Fruit fly (Drosophila melanogaster) whole organism, embryonic: ENCODE data around the gene CG14082.
A peak's percentile ranks its signal among the peaks of the same experiment; 100 is the strongest.

Experiments used
- Antp ChIP-seq: fragments of 200-800 bp; sonication (Bioruptor generic); optimal IDR thresholded peaks from 3 replicates; lab custom pipeline; 2016; ENCODE audit warnings: missing biosample characterization, missing genetic modification characterization
- Asciz ChIP-seq: fragments of 200-800 bp; sonication (Bioruptor generic); optimal IDR thresholded peaks from 2 replicates; lab custom pipeline; 2017; ENCODE audit warnings: missing biosample characterization, mild to moderate bottlenecking, missing genetic modification characterization, missing genetic modification reagents
- C15 ChIP-seq: fragments of 200-800 bp; sonication (Bioruptor generic); IDR thresholded peaks from 3 replicates; pipeline ENCODE4 v1.3.6; 2022; ENCODE audit warnings: missing biosample characterization, missing genetic modification characterization
- CG10274 ChIP-seq: fragments of 200-800 bp; sonication (Bioruptor generic); optimal IDR thresholded peaks from 3 replicates; lab custom pipeline; 2017; ENCODE audit warnings: missing biosample characterization, mild to moderate bottlenecking, missing genetic modification characterization
- CG10543 ChIP-seq: fragments of 200-800 bp; sonication (Bioruptor generic); optimal IDR thresholded peaks from 3 replicates; lab custom pipeline; 2017; ENCODE audit warnings: missing biosample characterization, mild to moderate bottlenecking, missing genetic modification characterization, moderate library complexity
- CG11093 ChIP-seq: fragments of 200-800 bp; sonication (Bioruptor generic); IDR thresholded peaks from 3 replicates; pipeline ENCODE4 v1.3.6; 2022; ENCODE audit warnings: missing biosample characterization, missing genetic modification characterization
- CG12219 ChIP-seq: fragments of 200-800 bp; sonication (Bioruptor generic); optimal IDR thresholded peaks from 3 replicates; lab custom pipeline; 2018; ENCODE audit warnings: missing biosample characterization, mild to moderate bottlenecking, missing genetic modification characterization
- CG17359 ChIP-seq: fragments of 200-800 bp; sonication (Bioruptor generic); optimal IDR thresholded peaks from 3 replicates; lab custom pipeline; 2018; ENCODE audit warnings: missing biosample characterization, mild to moderate bottlenecking, missing genetic modification characterization, moderate library complexity
- CG2199 ChIP-seq: fragments of 200-800 bp; sonication (Bioruptor generic); IDR thresholded peaks from 3 replicates; pipeline ENCODE4 v1.3.6; 2022; ENCODE audit warnings: missing biosample characterization, missing genetic modification characterization
- CG3065 ChIP-seq: fragments of 200-800 bp; sonication (Bioruptor generic); optimal IDR thresholded peaks from 2 replicates; lab custom pipeline; 2016; ENCODE audit warnings: missing biosample characterization, missing genetic modification characterization
- CG32772 ChIP-seq: fragments of 200-800 bp; sonication (Bioruptor generic); IDR thresholded peaks from 2 replicates; pipeline ENCODE4 v1.3.6; 2022; ENCODE audit warnings: missing biosample characterization, missing genetic modification characterization
- CG3281 ChIP-seq: fragments of 200-800 bp; sonication (Bioruptor generic); optimal IDR thresholded peaks from 3 replicates; lab custom pipeline; 2017; ENCODE audit warnings: missing biosample characterization, mild to moderate bottlenecking, missing genetic modification characterization
- CG34376 ChIP-seq: fragments of 200-800 bp; sonication (Bioruptor generic); optimal IDR thresholded peaks from 2 replicates; lab custom pipeline; 2018; ENCODE audit warnings: missing biosample characterization, mild to moderate bottlenecking, missing genetic modification characterization
- CG42726 ChIP-seq: fragments of 200-800 bp; sonication (Bioruptor generic); IDR thresholded peaks from 2 replicates; pipeline ENCODE4 v1.3.6; 2022; ENCODE audit warnings: missing biosample characterization, missing genetic modification characterization; ENCODE audit not compliant: partially characterized antibody
- CG4854 ChIP-seq: fragments of 200-800 bp; sonication (Bioruptor generic); optimal IDR thresholded peaks from 2 replicates; lab custom pipeline; 2016; ENCODE audit warnings: missing biosample characterization, missing genetic modification characterization, inconsistent platforms
- CG7271 ChIP-seq: fragments of 200-800 bp; sonication (Bioruptor generic); optimal IDR thresholded peaks from 2 replicates; lab custom pipeline; 2018; ENCODE audit warnings: missing biosample characterization, mild to moderate bottlenecking, missing genetic modification characterization, moderate library complexity
- CG7745 ChIP-seq: fragments of 200-800 bp; sonication (Bioruptor generic); optimal IDR thresholded peaks from 2 replicates; lab custom pipeline; 2018; ENCODE audit warnings: missing biosample characterization, mild to moderate bottlenecking, missing genetic modification characterization, moderate library complexity
- CG7786 ChIP-seq: fragments of 200-800 bp; sonication (Bioruptor generic); optimal IDR thresholded peaks from 2 replicates; lab custom pipeline; 2016; ENCODE audit warnings: missing biosample characterization, missing genetic modification characterization
- CG7963 ChIP-seq: fragments of 200-800 bp; sonication (Bioruptor generic); IDR thresholded peaks from 3 replicates; pipeline ENCODE4 v1.3.6; 2022; ENCODE audit warnings: missing biosample characterization, missing genetic modification characterization; ENCODE audit not compliant: partially characterized antibody
- HLH54F ChIP-seq: fragments of 200-800 bp; sonication (Bioruptor generic); optimal IDR thresholded peaks from 3 replicates; lab custom pipeline; 2016; ENCODE audit warnings: missing biosample characterization, missing genetic modification characterization
- Hey ChIP-seq: fragments of 200-800 bp; sonication (Bioruptor generic); optimal IDR thresholded peaks from 3 replicates; lab custom pipeline; 2018; ENCODE audit warnings: missing biosample characterization, mild to moderate bottlenecking, missing genetic modification characterization
- Hr78 ChIP-seq, 2 experiments: fragments of 200-800 bp in 1 of 2; fragments of >200 bp in 1 of 2; sonication (Bioruptor generic) in 1 of 2; optimal IDR thresholded peaks; 2 replicates each; lab custom pipeline; 2017 to 2019; ENCODE audit warnings: missing biosample characterization in 2 of 2, missing genetic modification characterization in 2 of 2, mild to moderate bottlenecking in 1 of 2, moderate library complexity in 1 of 2
- Jarid2 ChIP-seq: fragments of 200-800 bp; sonication (Bioruptor generic); optimal IDR thresholded peaks from 3 replicates; lab custom pipeline; 2017; ENCODE audit warnings: mild to moderate bottlenecking, missing biosample characterization, missing genetic modification reagents, missing genetic modification characterization
- Med ChIP-seq: fragments of 200-800 bp; sonication (Bioruptor generic); peaks from one replicate; lab custom pipeline; 2016; ENCODE audit warnings: missing biosample characterization, missing genetic modification characterization, mild to moderate bottlenecking, inconsistent platforms, moderate library complexity
- Nf-YA ChIP-seq: fragments of 200-800 bp; sonication (Bioruptor generic); IDR thresholded peaks from 2 replicates; pipeline ENCODE4 v1.3.6; 2022; ENCODE audit warnings: missing biosample characterization, missing genetic modification characterization
- Opbp ChIP-seq: fragments of 200-800 bp; sonication (Bioruptor generic); IDR thresholded peaks from 3 replicates; pipeline ENCODE4 v1.3.6; 2022; ENCODE audit warnings: missing biosample characterization, missing genetic modification characterization; ENCODE audit not compliant: partially characterized antibody
- Taf1 ChIP-seq: fragments of 200-800 bp; sonication (Bioruptor generic); IDR thresholded peaks from 2 replicates; pipeline ENCODE4 v1.3.6; 2022; ENCODE audit warnings: missing biosample characterization, missing genetic modification characterization
- ap ChIP-seq: fragments of 200-800 bp; sonication (Bioruptor generic); IDR thresholded peaks from 2 replicates; pipeline ENCODE4 v1.3.6; 2022; ENCODE audit warnings: missing biosample characterization, missing genetic modification characterization
- ase ChIP-seq: fragments of 200-800 bp; sonication (Bioruptor generic); IDR thresholded peaks from 3 replicates; pipeline ENCODE4 v1.3.6; 2022; ENCODE audit warnings: missing biosample characterization, missing genetic modification characterization
- bbx ChIP-seq: fragments of 200-800 bp; sonication (Bioruptor generic); IDR thresholded peaks from 2 replicates; pipeline ENCODE4 v1.3.6; 2022; ENCODE audit warnings: missing biosample characterization, missing genetic modification characterization; ENCODE audit not compliant: partially characterized antibody
- cato ChIP-seq: fragments of 200-800 bp; sonication (Bioruptor generic); optimal IDR thresholded peaks from 2 replicates; lab custom pipeline; 2016; ENCODE audit warnings: missing biosample characterization, missing genetic modification characterization, borderline replicate concordance
- chm ChIP-seq: fragments of 200-800 bp; sonication (Bioruptor generic); IDR thresholded peaks from 2 replicates; pipeline ENCODE4 v1.3.6; 2022; ENCODE audit warnings: missing biosample characterization, missing genetic modification characterization
- ci ChIP-seq: fragments of 200-800 bp; sonication (Bioruptor generic); IDR thresholded peaks from 3 replicates; pipeline ENCODE4 v1.3.6; 2022; ENCODE audit warnings: missing biosample characterization, missing genetic modification characterization
- cwo ChIP-seq: fragments of 200-800 bp; sonication (Bioruptor generic); optimal IDR thresholded peaks from 3 replicates; lab custom pipeline; 2017; ENCODE audit warnings: missing biosample characterization, missing genetic modification characterization, mild to moderate bottlenecking, moderate library complexity, missing genetic modification reagents
- dm ChIP-seq: fragments of 200-800 bp; sonication (Bioruptor generic); optimal IDR thresholded peaks from 3 replicates; lab custom pipeline; 2016; ENCODE audit warnings: missing biosample characterization, missing genetic modification characterization
- exex ChIP-seq: fragments of 200-800 bp; sonication (Bioruptor generic); optimal IDR thresholded peaks from 4 replicates; lab custom pipeline; 2018; ENCODE audit warnings: missing biosample characterization, mild to moderate bottlenecking, missing genetic modification characterization, moderate library complexity
- grau ChIP-seq: fragments of 200-800 bp; optimal IDR thresholded peaks from 3 replicates; lab custom pipeline; 2019; ENCODE audit warnings: missing biosample characterization, mild to moderate bottlenecking, missing genetic modification characterization, moderate library complexity
- grn ChIP-seq: fragments of 200-800 bp; sonication (Bioruptor generic); optimal IDR thresholded peaks from 3 replicates; lab custom pipeline; 2017; ENCODE audit warnings: missing biosample characterization, missing genetic modification characterization
- gsb ChIP-seq: fragments of 200-800 bp; sonication (Bioruptor generic); IDR thresholded peaks from 2 replicates; pipeline ENCODE4 v1.3.6; 2022; ENCODE audit warnings: missing biosample characterization, missing genetic modification characterization
- pan ChIP-seq, 4 experiments: fragments of >200 bp in 3 of 4; fragments of 200-800 bp in 1 of 4; sonication (Bioruptor generic) in 1 of 4; optimal IDR thresholded peaks in 3 of 4; IDR thresholded peaks in 1 of 4; 2 replicates each; pipeline versions ENCODE4 v1.3.6 to Lab custom; 2017 to 2022; ENCODE audit warnings: missing biosample characterization in 2 of 4, missing genetic modification characterization in 2 of 4, mixed read lengths in 1 of 4
- pum ChIP-seq: fragments of 200-800 bp; sonication (Bioruptor generic); optimal IDR thresholded peaks from 2 replicates; lab custom pipeline; 2016; ENCODE audit warnings: missing biosample characterization, missing genetic modification characterization
- sd ChIP-seq: fragments of 200-800 bp; sonication (Bioruptor generic); optimal IDR thresholded peaks from 3 replicates; lab custom pipeline; 2018; ENCODE audit warnings: missing biosample characterization, mild to moderate bottlenecking, missing genetic modification characterization, moderate library complexity
- slp2 ChIP-seq: fragments of 200-800 bp; sonication (Bioruptor generic); optimal IDR thresholded peaks from 2 replicates; lab custom pipeline; 2016; ENCODE audit warnings: missing biosample characterization, missing genetic modification characterization
- sqz ChIP-seq: fragments of 200-800 bp; sonication (Bioruptor generic); optimal IDR thresholded peaks from 3 replicates; lab custom pipeline; 2018; ENCODE audit warnings: missing biosample characterization, mild to moderate bottlenecking, missing genetic modification characterization
- sug ChIP-seq: fragments of 200-800 bp; optimal IDR thresholded peaks from 2 replicates; lab custom pipeline; 2019; ENCODE audit warnings: missing biosample characterization, mild to moderate bottlenecking, missing genetic modification characterization, moderate library complexity
- tio ChIP-seq: fragments of 200-800 bp; sonication (Bioruptor generic); optimal IDR thresholded peaks from 2 replicates; lab custom pipeline; 2017; ENCODE audit warnings: missing biosample characterization, missing genetic modification characterization, inconsistent platforms
- unc-4 ChIP-seq: fragments of 200-800 bp; sonication (Bioruptor generic); IDR thresholded peaks from 2 replicates; pipeline ENCODE4 v1.3.6; 2022; ENCODE audit warnings: missing biosample characterization, missing genetic modification characterization; ENCODE audit not compliant: partially characterized antibody
- zfh1 ChIP-seq: fragments of 200-800 bp; sonication (Bioruptor generic); IDR thresholded peaks from 3 replicates; pipeline ENCODE4 v1.3.6; 2022; ENCODE audit warnings: missing biosample characterization, missing genetic modification characterization

Gene CG14082

dm6 chr3L:19158343-19158742 is 19.6 kb upstream of the CG14082 start (continued):
- TF ChIP-seq CG7271 (tag; lab: Kevin White, UChicago), result no peak
- no peak for TF ChIP-seq unc-4 (GFP tag; lab: Robert Waterston, UW)
- no peak for TF ChIP-seq cato
- TF ChIP-seq Taf1 (GFP tag; lab: Robert Waterston, UW), result no peak
- 0 out of 3 replicates have a peak, but pooled peaks have one; percentile 4 for TF ChIP-seq zfh1 (GFP tag; lab: Robert Waterston, UW)
- TF ChIP-seq grau, result peak; percentile 51
- TF ChIP-seq CG7963 (GFP tag; lab: Robert Waterston, UW), result no peak
- peak; percentile 74 for TF ChIP-seq Hey (tag; lab: Kevin White, UChicago)
- TF ChIP-seq slp2 (GFP tag; lab: Kevin White, UChicago), result no peak
- TF ChIP-seq C15 (GFP tag; lab: Robert Waterston, UW), result no peak
- TF ChIP-seq Jarid2 (GFP tag; lab: Kevin White, UChicago), result no peak
- no peak for TF ChIP-seq CG3065 (GFP tag; lab: Kevin White, UChicago)
- TF ChIP-seq, all 482 proteins: peak for 21

- TF ChIP-seq cwo (peak; percentile 26), chm (GFP tag; lab: Robert Waterston, UW) (no peak), ase (GFP tag; lab: Robert Waterston, UW) (no peak), sug (peak; percentile 78), CG34376 (GFP tag; lab: Kevin White, UChicago) (peak; percentile 89), Hr78 (GFP tag; optimal IDR thresholded peaks at IDR 0.05; lab: Kevin White, UChicago) (peak in 1 of 2 experiments; percentile 77), grn (peak; percentile 8), Asciz (no peak), pum (no peak), CG10543 (peak; percentile 4), Med (GFP tag; lab: Kevin White, UChicago) (peak; percentile 8), pan (optimal IDR thresholded peaks at IDR 0.05; lab: Kevin White, UChicago) (no peak), pan (GFP tag; optimal IDR thresholded peaks at IDR 0.05 in 1 of 2, IDR thresholded peaks at IDR 0.05 in 1 of 2) (peak in 1 of 2 experiments; percentile 41), exex (tag; lab: Kevin White, UChicago) (peak; percentile 82), sd (tag; lab: Kevin White, UChicago) (peak; percentile 79), gsb (GFP tag; lab: Robert Waterston, UW) (no peak), HLH54F (GFP tag; lab: Kevin White, UChicago) (no peak), Opbp (GFP tag; lab: Robert Waterston, UW) (no peak), CG7786 (GFP tag; lab: Kevin White, UChicago) (no peak), sqz (peak; percentile 46)
Observed at dm6 chr3L:19156263-19156662, 17.5 kb upstream of the CG14082 start.

- no peak for TF ChIP-seq CG4854 (GFP tag; lab: Kevin White, UChicago)
- TF ChIP-seq CG32772 (GFP tag; lab: Robert Waterston, UW), result no peak
- peak; percentile 65 for TF ChIP-seq sd (tag; lab: Kevin White, UChicago)
- no peak for TF ChIP-seq dm
- TF ChIP-seq ci (GFP tag; lab: Robert Waterston, UW), result 0 out of 3 replicates have a peak, but pooled peaks have one; percentile 31
- no peak for TF ChIP-seq CG12219 (GFP tag; lab: Kevin White, UChicago)
- TF ChIP-seq chm (GFP tag; lab: Robert Waterston, UW), result 0 out of 2 replicates have a peak, but pooled peaks have one; percentile 38
- peak; percentile 68; the same call in 1 of the 3 replicates for TF ChIP-seq CG2199
- TF ChIP-seq Antp (GFP tag; lab: Kevin White, UChicago), result no peak
- TF ChIP-seq CG17359, result no peak
- no peak for TF ChIP-seq CG3281 (GFP tag; lab: Kevin White, UChicago)
- no peak for TF ChIP-seq CG11093 (GFP tag; lab: Robert Waterston, UW)
- TF ChIP-seq Nf-YA (GFP tag; lab: Robert Waterston, UW), result no peak
- TF ChIP-seq tio (GFP tag; lab: Kevin White, UChicago), result no peak
- no peak for TF ChIP-seq bbx (GFP tag; lab: Robert Waterston, UW)
- no peak for TF ChIP-seq CG7745 (tag; lab: Kevin White, UChicago)
- peak; percentile 2; the same call in 1 of the 2 replicates for TF ChIP-seq ap (GFP tag; lab: Robert Waterston, UW)
- no peak for TF ChIP-seq CG42726 (GFP tag; lab: Robert Waterston, UW)
- no peak for TF ChIP-seq CG7271 (tag; lab: Kevin White, UChicago)
- TF ChIP-seq CG10274 (GFP tag; lab: Kevin White, UChicago), result no peak
Observed at dm6 chr3L:19155111-19155510, 16.3 kb upstream of the CG14082 start.
